Worm (Caenorhabditis elegans): Measurements from ENCODE around the gene pho-1.

The pho-1 gene

ce11 chrII:5235758-5236157 is at the start of gene pho-1:
pho-1 (minus strand) TSS chrII:5235846.
- TF ChIP-seq lin-32 (GFP tag; optimal IDR thresholded peaks at IDR 0.05) (no peak), blmp-1 (tag; optimal IDR thresholded peaks at IDR 0.05) (no peak), unc-120 (tag; optimal IDR thresholded peaks at IDR 0.05; ENCODE audit: poor library complexity, severe bottlenecking) (no peak), nhr-2 (tag; optimal IDR thresholded peaks at IDR 0.05) (no peak), drap-1 (GFP tag; optimal IDR thresholded peaks at IDR 0.05) (no peak), unc-62 (GFP tag; optimal IDR thresholded peaks at IDR 0.05) (no peak), sem-2 (GFP tag; optimal IDR thresholded peaks at IDR 0.05) (no peak), pha-4 (tag; optimal IDR thresholded peaks at IDR 0.05) (no peak)

DNA sequence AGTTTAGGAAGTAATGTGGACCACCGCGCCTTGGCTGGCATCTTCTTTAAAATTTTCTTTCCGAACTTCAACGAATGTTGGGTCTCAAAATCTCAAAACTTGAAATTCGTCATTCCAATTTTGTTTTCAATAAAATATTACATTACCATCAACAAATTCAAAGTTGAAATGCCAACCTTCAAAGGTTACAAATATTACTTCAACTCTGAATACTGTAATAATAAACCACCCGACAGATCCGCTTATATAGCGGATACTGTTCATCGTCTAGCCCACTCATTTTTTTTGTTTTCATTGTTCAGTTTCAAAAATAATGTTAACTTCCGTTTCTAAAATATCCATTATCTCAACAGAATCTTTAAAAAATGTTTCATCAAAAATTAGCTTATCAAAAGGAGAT is 49.4 kb upstream of the pho-1 start, which contains the start of gene gur-5:
TSS of gene gur-5 (plus strand) at position 301 of the 400 bp plus-strand sequence.
- TF ChIP-seq mab-5 (tag; optimal IDR thresholded peaks at IDR 0.05) (no peak), lsy-2 (tag; optimal IDR thresholded peaks at IDR 0.05) (no peak), nhr-28 (tag; optimal IDR thresholded peaks at IDR 0.05) (no peak), flh-1 (GFP tag; optimal IDR thresholded peaks at IDR 0.05) (no peak)

DNA sequence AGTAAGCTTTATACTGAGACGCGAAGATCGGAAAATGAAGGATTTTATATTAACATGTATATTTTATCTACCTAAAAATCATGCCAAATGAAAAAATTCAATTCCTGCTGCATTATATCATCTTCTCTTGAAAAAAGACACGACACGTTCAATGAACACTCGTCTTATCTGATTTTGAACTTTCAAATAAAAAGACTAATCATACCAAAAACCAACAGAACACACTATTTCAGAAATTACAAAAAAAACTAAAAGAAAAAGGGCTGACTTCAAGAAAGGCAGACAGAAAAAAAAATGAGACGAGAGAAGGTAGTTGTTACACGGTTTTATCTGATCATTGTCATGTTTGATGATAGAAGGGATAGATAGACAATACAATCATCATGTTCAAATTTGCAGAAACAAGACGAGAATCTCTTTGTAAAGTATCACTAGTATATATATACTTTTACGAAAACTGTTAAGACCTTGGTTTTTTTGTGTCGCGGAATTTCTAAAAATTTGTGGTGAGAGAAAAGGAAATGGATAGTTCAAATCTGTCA is 47.2 kb upstream of the pho-1 start:
- TF ChIP-seq nhr-2 (tag; optimal IDR thresholded peaks at IDR 0.05) (no peak), ceh-83 (GFP tag; optimal IDR thresholded peaks at IDR 0.05) (no peak), M03D4.4 (tag; optimal IDR thresholded peaks at IDR 0.05) (no peak), tbx-8 (GFP tag; optimal IDR thresholded peaks at IDR 0.05) (no peak), ceh-43 (GFP tag; optimal IDR thresholded peaks at IDR 0.05) (no peak), flh-1 (GFP tag; optimal IDR thresholded peaks at IDR 0.05) (no peak), mab-5 (tag; optimal IDR thresholded peaks at IDR 0.05) (no peak), mep-1 (tag; optimal IDR thresholded peaks at IDR 0.05) (no peak), nhr-237 (tag; optimal IDR thresholded peaks at IDR 0.05) (no peak), blmp-1 (tag; optimal IDR thresholded peaks at IDR 0.05) (no peak), unc-62 (GFP tag; optimal IDR thresholded peaks at IDR 0.05) (no peak), lsy-2 (tag; optimal IDR thresholded peaks at IDR 0.05) (no peak), cnd-1 (tag; optimal IDR thresholded peaks at IDR 0.05) (no peak), unc-120 (tag; optimal IDR thresholded peaks at IDR 0.05; ENCODE audit: poor library complexity, severe bottlenecking) (no peak), hlh-1 (tag; optimal IDR thresholded peaks at IDR 0.05) (no peak), ces-1 (GFP tag; optimal IDR thresholded peaks at IDR 0.05) (no peak), nhr-76 (tag; optimal IDR thresholded peaks at IDR 0.05) (no peak), mls-2 (tag; optimal IDR thresholded peaks at IDR 0.05) (no peak), drap-1 (GFP tag; optimal IDR thresholded peaks at IDR 0.05) (no peak)

- TF ChIP-seq lin-32 (GFP tag; optimal IDR thresholded peaks at IDR 0.05) (no peak), ceh-83 (GFP tag; optimal IDR thresholded peaks at IDR 0.05) (no peak), blmp-1 (tag; optimal IDR thresholded peaks at IDR 0.05) (no peak), elt-3 (tag; optimal IDR thresholded peaks at IDR 0.05) (no peak)
Measured at ce11 chrII:5282192-5282591, 46.5 kb upstream of the pho-1 start, which contains the start of gene pmt-1. pmt-1 (minus strand) TSS chrII:5282523.

- TF ChIP-seq ceh-83 (GFP tag; optimal IDR thresholded peaks at IDR 0.05), result no peak
- no peak for TF ChIP-seq lin-13 (tag; optimal IDR thresholded peaks at IDR 0.05)
Measured at ce11 chrII:5281137-5281536, 45.5 kb upstream of the pho-1 start.

DNA sequence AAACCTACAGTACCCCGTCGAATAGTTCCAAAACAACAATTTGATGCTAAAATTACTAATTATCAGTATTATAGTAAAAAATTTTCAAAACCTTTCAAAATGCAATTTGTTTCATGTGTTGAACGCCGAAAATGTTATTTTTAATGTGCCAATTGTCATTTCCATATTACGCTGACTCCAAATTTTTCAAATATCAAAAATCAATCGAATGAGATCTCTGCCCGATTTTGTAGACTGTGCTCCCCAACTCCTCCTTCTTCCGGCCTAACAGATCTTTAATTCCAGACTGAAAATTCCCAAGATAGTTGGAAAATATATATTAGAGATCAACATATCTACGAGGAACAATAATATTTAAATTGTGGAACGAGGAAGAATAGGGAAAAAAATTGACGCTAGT is 42.1 kb upstream of the pho-1 start:
- TF ChIP-seq unc-39 (tag; optimal IDR thresholded peaks at IDR 0.05), result no peak
- no peak for TF ChIP-seq ces-1 (GFP tag; optimal IDR thresholded peaks at IDR 0.05)
- no peak for TF ChIP-seq tbx-8 (GFP tag; optimal IDR thresholded peaks at IDR 0.05)
- no peak for TF ChIP-seq ceh-43 (GFP tag; optimal IDR thresholded peaks at IDR 0.05)
- TF ChIP-seq mab-5 (tag; optimal IDR thresholded peaks at IDR 0.05), result no peak
- no peak for TF ChIP-seq ham-2 (GFP tag; optimal IDR thresholded peaks at IDR 0.05)
- TF ChIP-seq mls-2 (tag; optimal IDR thresholded peaks at IDR 0.05), result no peak
- TF ChIP-seq sptf-1 (tag; optimal IDR thresholded peaks at IDR 0.05), result no peak
- TF ChIP-seq mep-1 (tag; optimal IDR thresholded peaks at IDR 0.05), result no peak
- no peak for TF ChIP-seq pha-4 (tag; optimal IDR thresholded peaks at IDR 0.05)
- TF ChIP-seq ceh-39 (tag; optimal IDR thresholded peaks at IDR 0.05), result no peak
- TF ChIP-seq unc-62 (GFP tag; optimal IDR thresholded peaks at IDR 0.05), result no peak
- no peak for TF ChIP-seq M03D4.4 (tag; optimal IDR thresholded peaks at IDR 0.05)
- no peak for TF ChIP-seq drap-1 (GFP tag; optimal IDR thresholded peaks at IDR 0.05)
- TF ChIP-seq sem-2 (GFP tag; optimal IDR thresholded peaks at IDR 0.05), result no peak
- TF ChIP-seq lsy-2 (tag; optimal IDR thresholded peaks at IDR 0.05), result no peak
- no peak for TF ChIP-seq nhr-2 (tag; optimal IDR thresholded peaks at IDR 0.05)

All from whole organism, mixed stage, embryonic.